Fruit fly (Drosophila melanogaster): ENCODE results near the gene Spc25.
A peak's percentile ranks its signal among the peaks of the same experiment; 100 is the strongest.

DNA sequence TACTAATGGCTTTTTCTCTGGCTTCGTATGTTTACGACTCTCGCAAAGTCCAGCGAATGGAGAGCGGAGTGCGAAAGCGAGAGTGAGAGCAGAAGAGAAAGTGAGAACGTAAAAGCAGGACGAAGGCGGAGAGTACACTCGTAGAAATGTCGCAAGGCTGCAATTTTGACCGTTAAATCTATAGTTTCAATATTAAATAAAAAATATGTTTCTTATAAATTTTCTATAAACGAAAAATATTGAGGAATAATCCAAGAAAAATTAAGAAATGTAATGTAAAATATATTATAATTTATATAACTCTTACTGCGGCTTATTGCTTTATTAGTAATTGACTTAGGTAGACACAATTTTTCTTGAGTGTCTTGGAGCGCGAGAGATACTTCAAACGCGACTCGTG lies 12.9 kb downstream of the Spc25 start:
- no peak for TF ChIP-seq sage (GFP tag; optimal IDR thresholded peaks at IDR 0.05)
- no peak for TF ChIP-seq brk (GFP tag; optimal IDR thresholded peaks at IDR 0.05)
- no peak for TF ChIP-seq CG32264 (GFP tag; optimal IDR thresholded peaks at IDR 0.05)
- no peak for TF ChIP-seq h (GFP tag; optimal IDR thresholded peaks at IDR 0.05)
- no peak for TF ChIP-seq Mio (GFP tag; optimal IDR thresholded peaks at IDR 0.05)
- TF ChIP-seq Abd-B (GFP tag; optimal IDR thresholded peaks at IDR 0.05), result no peak
- TF ChIP-seq dmrt93B (GFP tag; optimal IDR thresholded peaks at IDR 0.05), result no peak
- peak; percentile 23 for TF ChIP-seq psq (GFP tag; optimal IDR thresholded peaks at IDR 0.05)
- TF ChIP-seq Jra (GFP tag; optimal IDR thresholded peaks at IDR 0.05), result no peak
- TF ChIP-seq lola (GFP tag; optimal IDR thresholded peaks at IDR 0.05), result no peak
- TF ChIP-seq Myc (optimal IDR thresholded peaks at IDR 0.05), result no peak
- TF ChIP-seq pan (optimal IDR thresholded peaks at IDR 0.05), result no peak
- peak; percentile 33 for TF ChIP-seq fru (GFP tag; optimal IDR thresholded peaks at IDR 0.05)
- TF ChIP-seq Hr78 (GFP tag; optimal IDR thresholded peaks at IDR 0.05), result no peak

Measured in whole organism, wandering third instar larva.